Fruit fly (Drosophila melanogaster): ENCODE data around the gene CG4619.
A peak's percentile ranks its signal among the peaks of the same experiment; 100 is the strongest.

The CG4619 gene

DNA sequence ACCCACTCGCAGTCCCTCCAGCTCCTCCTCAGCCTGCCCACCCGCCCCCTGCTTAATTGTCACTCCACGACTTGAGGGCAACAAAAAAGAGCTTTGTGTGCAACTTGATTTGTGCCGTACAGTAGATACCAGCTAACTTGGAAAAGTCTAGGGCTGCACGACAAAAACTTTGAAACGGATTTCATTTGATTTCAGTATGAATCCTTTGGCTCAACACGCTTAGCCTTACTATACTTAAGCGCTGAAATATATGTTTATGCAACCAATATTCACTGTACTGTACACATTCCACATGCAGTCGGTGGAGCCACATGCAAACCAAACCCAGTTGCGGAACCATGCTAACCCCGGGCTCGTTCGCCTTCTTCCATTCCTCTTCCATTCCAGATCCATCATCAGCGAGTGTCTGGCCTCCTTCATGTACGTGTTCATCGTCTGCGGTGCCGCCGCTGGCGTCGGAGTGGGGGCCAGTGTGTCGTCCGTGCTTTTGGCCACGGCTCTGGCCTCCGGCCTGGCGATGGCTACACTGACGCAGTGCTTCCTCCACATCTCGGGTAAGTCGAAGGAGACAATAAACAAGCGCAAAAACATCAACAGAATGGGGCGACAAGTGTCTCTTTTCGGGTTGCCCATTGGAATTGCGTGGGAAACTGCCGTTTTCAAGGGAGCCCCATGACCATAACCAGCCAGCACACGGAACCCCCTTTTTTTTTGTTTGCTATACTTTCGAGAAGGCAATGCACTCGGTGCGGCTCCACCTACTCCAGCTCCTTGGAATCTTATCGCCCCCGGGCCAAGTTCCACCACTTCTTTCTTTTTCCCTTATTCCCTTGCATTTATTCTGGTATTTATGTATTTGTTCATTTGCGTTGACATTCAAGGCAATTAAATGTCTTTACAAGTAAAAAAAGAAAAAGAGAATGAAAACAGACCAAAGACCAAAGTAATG lies 48.0 kb downstream of the CG4619 start (continued):
- TF ChIP-seq CG14014 (GFP tag; IDR thresholded peaks at IDR 0.05) (no peak), peb (GFP tag; IDR thresholded peaks at IDR 0.05) (peak; percentile 60), BEAF-32 (GFP tag; optimal IDR thresholded peaks at IDR 0.05) (no peak), Med (GFP tag) (peak; percentile 92), CG7271 (tag; optimal IDR thresholded peaks at IDR 0.05) (no peak), vnd (GFP tag; IDR thresholded peaks at IDR 0.05; ENCODE audit: partially characterized antibody) (no peak), CG11723 (GFP tag; optimal IDR thresholded peaks at IDR 0.05) (no peak), pum (GFP tag; optimal IDR thresholded peaks at IDR 0.05) (peak; percentile 26), Pdp1 (GFP tag; optimal IDR thresholded peaks at IDR 0.05) (peak in 1 of 2 experiments; percentile 36), tll (GFP tag; optimal IDR thresholded peaks at IDR 0.05) (no peak), slp2 (GFP tag; optimal IDR thresholded peaks at IDR 0.05) (peak; percentile 16), CG34376 (GFP tag; optimal IDR thresholded peaks at IDR 0.05) (no peak), Ptx1 (GFP tag; IDR thresholded peaks at IDR 0.05) (peak; percentile 78), cg (GFP tag; optimal IDR thresholded peaks at IDR 0.05) (no peak), Dfd (GFP tag; optimal IDR thresholded peaks at IDR 0.05) (no peak), al (GFP tag; IDR thresholded peaks at IDR 0.05) (no peak), Meics (GFP tag; optimal IDR thresholded peaks at IDR 0.05) (no peak), CG7786 (GFP tag; optimal IDR thresholded peaks at IDR 0.05) (peak; percentile 6), lola (GFP tag; optimal IDR thresholded peaks at IDR 0.05) (no peak), Opbp (GFP tag; IDR thresholded peaks at IDR 0.05; ENCODE audit: partially characterized antibody) (no peak), CG9797 (GFP tag; optimal IDR thresholded peaks at IDR 0.05) (no peak), TFAM (GFP tag; optimal IDR thresholded peaks at IDR 0.05) (no peak), bigmax (GFP tag; optimal IDR thresholded peaks at IDR 0.05) (no peak), Vsx1 (GFP tag; optimal IDR thresholded peaks at IDR 0.05) (no peak), CG3407 (GFP tag; optimal IDR thresholded peaks at IDR 0.05) (peak; percentile 1), gro (GFP tag; optimal IDR thresholded peaks at IDR 0.05) (no peak), insv (GFP tag; optimal IDR thresholded peaks at IDR 0.05) (no peak), CG15514 (GFP tag; optimal IDR thresholded peaks at IDR 0.05) (no peak), CG43689 (GFP tag; IDR thresholded peaks at IDR 0.05) (0 out of 2 replicates have a peak, but pooled peaks have one; percentile 4), Sry-δ (GFP tag; optimal IDR thresholded peaks at IDR 0.05) (no peak), sug (tag; optimal IDR thresholded peaks at IDR 0.05) (no peak), zfh2 (GFP tag; optimal IDR thresholded peaks at IDR 0.05) (no peak), CG10366 (GFP tag; IDR thresholded peaks at IDR 0.05) (peak; percentile 42; the same call in 1 of the 2 replicates), CG4424 (GFP tag; optimal IDR thresholded peaks at IDR 0.05) (no peak), tin (GFP tag; optimal IDR thresholded peaks at IDR 0.05) (peak; percentile 39), CG2875 (GFP tag; optimal IDR thresholded peaks at IDR 0.05) (peak; percentile 10), trem (tag; optimal IDR thresholded peaks at IDR 0.05) (peak; percentile 27), danr (GFP tag; IDR thresholded peaks at IDR 0.05) (0 out of 2 replicates have a peak, but pooled peaks have one; percentile 21), ATbp (GFP tag; optimal IDR thresholded peaks at IDR 0.05) (peak; percentile 61), schlank (tag; optimal IDR thresholded peaks at IDR 0.05) (no peak), CG1529 (GFP tag; optimal IDR thresholded peaks at IDR 0.05) (peak; percentile 15), C15 (GFP tag; IDR thresholded peaks at IDR 0.05) (no peak), klu (GFP tag; IDR thresholded peaks at IDR 0.05) (no peak), pan (optimal IDR thresholded peaks at IDR 0.05) (no peak), pan (GFP tag; optimal IDR thresholded peaks at IDR 0.05 in 1 of 2, IDR thresholded peaks at IDR 0.05 in 1 of 2) (peak in 1 of 2 experiments; percentile 69), MBD-R2 (GFP tag; IDR thresholded peaks at IDR 0.05) (no peak), CG7963 (GFP tag; IDR thresholded peaks at IDR 0.05; ENCODE audit: partially characterized antibody) (no peak), CG7745 (tag; optimal IDR thresholded peaks at IDR 0.05) (no peak)
